Worm (Caenorhabditis elegans) whole organism, L2 larva: ENCODE results near the gene C18H7.7.

Experiments used
- C34F6.9 ChIP-seq: fragments of 150-350 bp; optimal IDR thresholded peaks from 2 replicates; lab custom pipeline; 2014; ENCODE audit warnings: missing biosample characterization, missing genetic modification characterization
- F13H6.1 ChIP-seq: sonication (generic microtip); optimal IDR thresholded peaks from 2 replicates; lab custom pipeline; 2016; ENCODE audit warnings: missing genetic modification characterization, missing compliant biosample characterization
- R02D3.7 ChIP-seq: fragments of 150-350 bp; optimal IDR thresholded peaks from 2 replicates; lab custom pipeline; 2014; ENCODE audit warnings: missing biosample characterization, missing genetic modification characterization
- ZK546.5 ChIP-seq: sonication (generic microtip); optimal IDR thresholded peaks from 2 replicates; lab custom pipeline; 2017; ENCODE audit warnings: missing biosample characterization, missing genetic modification characterization
- alr-1 ChIP-seq: fragments of 150-350 bp; optimal IDR thresholded peaks from 2 replicates; lab custom pipeline; 2014; ENCODE audit warnings: missing biosample characterization, missing genetic modification characterization
- aly-2 ChIP-seq: fragments of 150-350 bp; optimal IDR thresholded peaks from 2 replicates; lab custom pipeline; 2014; ENCODE audit warnings: missing biosample characterization, missing genetic modification characterization
- ama-1 ChIP-seq: fragments of 150-350 bp; optimal IDR thresholded peaks from 2 replicates; lab custom pipeline; 2018; ENCODE audit warnings: inconsistent platforms
- blmp-1 ChIP-seq: sonication (generic microtip); optimal IDR thresholded peaks from 2 replicates; lab custom pipeline; 2017; ENCODE audit warnings: missing genetic modification characterization, mild to moderate bottlenecking, missing compliant biosample characterization, antibody characterized with exemption, moderate library complexity; ENCODE audit not compliant: insufficient read depth
- ceh-82 ChIP-seq: fragments of 150-350 bp; optimal IDR thresholded peaks from 2 replicates; lab custom pipeline; 2014; ENCODE audit warnings: missing biosample characterization, missing genetic modification characterization
- crh-2 ChIP-seq: sonication (generic microtip); optimal IDR thresholded peaks from 2 replicates; lab custom pipeline; 2017; ENCODE audit warnings: missing biosample characterization, missing genetic modification characterization
- dmd-4 ChIP-seq: sonication (generic microtip); optimal IDR thresholded peaks from 2 replicates; lab custom pipeline; 2017; ENCODE audit warnings: missing biosample characterization, missing genetic modification characterization
- egl-27 ChIP-seq: sonication (generic microtip); optimal IDR thresholded peaks from 3 replicates; lab custom pipeline; 2017; ENCODE audit warnings: missing biosample characterization, missing genetic modification reagents, missing genetic modification characterization
- elt-1 ChIP-seq: fragments of 150-350 bp; optimal IDR thresholded peaks from 2 replicates; lab custom pipeline; 2014; ENCODE audit warnings: missing biosample characterization, missing genetic modification characterization
- elt-3 ChIP-seq: sonication (generic microtip); optimal IDR thresholded peaks from 2 replicates; lab custom pipeline; 2017; ENCODE audit warnings: missing biosample characterization, missing genetic modification characterization
- fos-1 ChIP-seq: fragments of 150-350 bp; optimal IDR thresholded peaks from 2 replicates; lab custom pipeline; 2014; ENCODE audit warnings: missing biosample characterization, missing genetic modification characterization
- lin-11 ChIP-seq: fragments of 150-350 bp; sonication (generic microtip); optimal IDR thresholded peaks from 2 replicates; lab custom pipeline; 2014; ENCODE audit warnings: missing biosample characterization, missing genetic modification characterization, inconsistent platforms, mixed read lengths
- lin-39 ChIP-seq: fragments of 150-350 bp; optimal IDR thresholded peaks from 2 replicates; lab custom pipeline; 2014; ENCODE audit warnings: missing biosample characterization, missing genetic modification reagents, missing genetic modification characterization
- mab-5 ChIP-seq: fragments of 150-350 bp; optimal IDR thresholded peaks from 2 replicates; lab custom pipeline; 2014; ENCODE audit warnings: missing biosample characterization, missing genetic modification characterization
- mbf-1 ChIP-seq: sonication (generic microtip); optimal IDR thresholded peaks from 2 replicates; lab custom pipeline; 2017; ENCODE audit warnings: missing biosample characterization, missing genetic modification characterization
- nhr-10 ChIP-seq: sonication (generic microtip); optimal IDR thresholded peaks from 2 replicates; lab custom pipeline; 2017; ENCODE audit warnings: missing biosample characterization, missing genetic modification characterization
- nhr-11 ChIP-seq: fragments of 150-350 bp; optimal IDR thresholded peaks from 2 replicates; lab custom pipeline; 2014; ENCODE audit warnings: missing biosample characterization, missing genetic modification characterization
- nhr-129 ChIP-seq: fragments of 150-350 bp; optimal IDR thresholded peaks from 2 replicates; lab custom pipeline; 2014; ENCODE audit warnings: missing biosample characterization, missing genetic modification characterization
- nhr-23 ChIP-seq: fragments of 150-350 bp; optimal IDR thresholded peaks from 2 replicates; lab custom pipeline; 2014; ENCODE audit warnings: missing biosample characterization, missing genetic modification reagents, missing genetic modification characterization
- nhr-25 ChIP-seq: fragments of 150-350 bp; sonication (generic microtip); optimal IDR thresholded peaks from 3 replicates; lab custom pipeline; 2014; ENCODE audit warnings: missing biosample characterization, missing genetic modification characterization
- nhr-6 ChIP-seq: fragments of 150-350 bp; optimal IDR thresholded peaks from 2 replicates; lab custom pipeline; 2014; ENCODE audit warnings: missing biosample characterization, missing genetic modification characterization
- nhr-77 ChIP-seq: fragments of 150-350 bp; optimal IDR thresholded peaks from 2 replicates; lab custom pipeline; 2014; ENCODE audit warnings: missing biosample characterization, missing genetic modification characterization
- peb-1 ChIP-seq: fragments of 150-350 bp; optimal IDR thresholded peaks from 2 replicates; lab custom pipeline; 2014; ENCODE audit warnings: missing biosample characterization, missing genetic modification characterization
- sem-4 ChIP-seq: fragments of 150-350 bp; optimal IDR thresholded peaks from 2 replicates; lab custom pipeline; 2014; ENCODE audit warnings: missing biosample characterization, missing genetic modification reagents, missing genetic modification characterization
- sma-9 ChIP-seq, 2 experiments: fragments of 150-350 bp in 1 of 2; sonication (generic microtip) in 1 of 2; optimal IDR thresholded peaks; 2 replicates each; lab custom pipeline; 2014 to 2016; ENCODE audit warnings: missing genetic modification characterization in 2 of 2, mild to moderate bottlenecking in 1 of 2, missing biosample characterization in 1 of 2, missing compliant biosample characterization in 1 of 2, missing genetic modification reagents in 1 of 2, moderate library complexity in 1 of 2
- snpc-4 ChIP-seq: fragments of 150-350 bp; optimal IDR thresholded peaks from 2 replicates; lab custom pipeline; 2014; ENCODE audit warnings: missing biosample characterization, missing genetic modification characterization
- unc-39 ChIP-seq: fragments of 150-350 bp; optimal IDR thresholded peaks from 2 replicates; lab custom pipeline; 2014; ENCODE audit warnings: missing biosample characterization, missing genetic modification characterization
- unc-55 ChIP-seq: fragments of 150-350 bp; sonication (generic microtip); optimal IDR thresholded peaks from 3 replicates; lab custom pipeline; 2014; ENCODE audit warnings: missing biosample characterization, missing genetic modification reagents, missing genetic modification characterization
- zag-1 ChIP-seq: fragments of 150-350 bp; optimal IDR thresholded peaks from 2 replicates; lab custom pipeline; 2014; ENCODE audit warnings: missing biosample characterization, missing genetic modification characterization
- ztf-1 ChIP-seq: fragments of 200-800 bp; sonication (Bioruptor generic); conservative IDR thresholded peaks from 2 replicates; pipeline ENCODE4 v1.3.6; 2022; ENCODE audit warnings: missing genetic modification characterization, missing compliant biosample characterization

C18H7.7 gene

DNA sequence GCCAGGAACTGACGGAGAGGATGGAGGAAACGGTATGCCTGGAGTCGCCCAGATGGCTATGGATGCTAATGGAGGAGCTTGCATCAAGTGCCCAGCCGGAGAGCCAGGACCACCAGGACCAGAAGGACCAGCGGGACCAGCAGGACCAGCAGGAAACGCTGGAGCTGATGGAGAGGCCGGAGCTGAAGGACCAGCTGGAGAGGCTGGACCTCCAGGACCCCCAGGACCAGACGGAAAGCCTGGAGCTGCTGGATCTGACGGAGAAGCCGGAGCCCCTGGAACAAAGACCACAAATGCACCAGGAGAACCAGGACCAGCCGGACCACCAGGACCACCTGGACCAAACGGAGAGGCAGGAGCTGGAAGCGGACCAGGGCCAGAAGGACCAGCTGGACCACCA, 8.6 kb upstream of the C18H7.7 start:
- TF ChIP-seq lin-11 (tag; lab: Kevin White, UChicago) (no peak), unc-39 (tag; lab: Kevin White, UChicago) (no peak), snpc-4 (tag; lab: Kevin White, UChicago) (no peak), peb-1 (tag; lab: Kevin White, UChicago) (no peak), nhr-23 (tag; lab: Kevin White, UChicago) (no peak), nhr-11 (tag; lab: Kevin White, UChicago) (no peak), nhr-77 (tag; lab: Kevin White, UChicago) (no peak), F13H6.1 (no peak)

DNA sequence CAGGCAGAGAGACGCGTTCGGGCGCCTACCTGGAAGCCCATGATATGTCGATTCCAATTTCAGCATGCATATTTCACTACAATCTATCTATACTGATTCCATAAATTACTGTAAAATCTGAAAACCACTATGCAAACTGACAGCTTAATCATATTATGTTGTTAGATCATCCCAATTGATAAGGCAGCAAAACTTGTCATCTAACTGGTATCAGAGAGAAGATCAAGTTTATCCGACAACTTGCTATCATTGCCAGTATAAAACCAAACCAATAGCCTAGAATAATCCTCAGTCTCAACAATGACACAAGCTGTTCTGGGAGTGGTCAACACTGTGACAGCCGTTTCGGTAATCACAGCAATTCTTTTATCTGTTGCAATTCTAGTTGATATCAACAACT, 8.0 kb upstream of the C18H7.7 start, which contains the start of gene col-102:
Gene col-102, plus strand, starts transcription at position 301 of the 400 bp plus-strand sequence.
- TF ChIP-seq ceh-82 (tag; lab: Kevin White, UChicago): no peak
- TF ChIP-seq nhr-6 (tag; lab: Kevin White, UChicago): no peak
- TF ChIP-seq F13H6.1: no peak
- TF ChIP-seq mab-5 (tag; lab: Kevin White, UChicago): no peak
- TF ChIP-seq unc-39 (tag; lab: Kevin White, UChicago): no peak
- no peak for TF ChIP-seq aly-2
- TF ChIP-seq lin-39 (tag; lab: Kevin White, UChicago): no peak
- no peak for TF ChIP-seq sem-4 (tag; lab: Kevin White, UChicago)
- no peak for TF ChIP-seq ztf-1 (GFP tag; lab: Robert Waterston, UW)
- TF ChIP-seq sma-9 (GFP tag; optimal IDR thresholded peaks at IDR 0.05; lab: Kevin White, UChicago): no peak
- no peak for TF ChIP-seq sma-9 (tag; optimal IDR thresholded peaks at IDR 0.05; lab: Kevin White, UChicago)
- TF ChIP-seq crh-2 (tag; lab: Kevin White, UChicago): no peak
- TF ChIP-seq unc-55: no peak
- TF ChIP-seq ZK546.5: no peak
- no peak for TF ChIP-seq fos-1 (tag; lab: Kevin White, UChicago)

DNA sequence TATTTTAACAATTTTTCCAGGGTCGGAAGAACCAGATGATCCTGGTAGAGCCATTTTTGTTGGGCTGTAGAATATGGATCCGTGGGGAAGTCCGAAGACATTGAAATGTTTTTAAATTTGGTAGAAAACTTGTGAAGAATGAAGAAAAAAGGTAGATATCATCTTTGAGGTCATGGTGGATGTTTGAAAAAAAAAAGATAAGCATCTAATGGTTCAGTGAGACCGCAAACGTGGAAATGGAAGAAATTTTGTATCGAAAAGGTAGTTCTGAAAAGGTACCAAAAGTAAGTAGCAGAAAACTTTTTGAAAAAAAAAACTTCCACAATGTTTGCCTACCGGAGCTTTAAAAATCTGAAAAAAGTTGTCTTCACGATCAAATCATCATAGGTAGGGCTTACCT, 7.4 kb upstream of the C18H7.7 start, which contains the start of gene prmt-4:
Gene prmt-4, minus strand, starts transcription at position 101 of the 400 bp plus-strand sequence.
- TF ChIP-seq nhr-129 (tag; lab: Kevin White, UChicago): no peak
- TF ChIP-seq R02D3.7: no peak
- TF ChIP-seq lin-39 (tag; lab: Kevin White, UChicago): no peak
- TF ChIP-seq blmp-1 (tag; lab: Kevin White, UChicago): no peak
- TF ChIP-seq nhr-77 (tag; lab: Kevin White, UChicago): no peak
- no peak for TF ChIP-seq dmd-4 (tag; lab: Kevin White, UChicago)
- no peak for TF ChIP-seq sma-9 (GFP tag; optimal IDR thresholded peaks at IDR 0.05; lab: Kevin White, UChicago)
- TF ChIP-seq sma-9 (tag; optimal IDR thresholded peaks at IDR 0.05; lab: Kevin White, UChicago): no peak
- TF ChIP-seq alr-1 (tag; lab: Kevin White, UChicago): no peak
- TF ChIP-seq lin-11 (tag; lab: Kevin White, UChicago): no peak
- no peak for TF ChIP-seq aly-2
- no peak for TF ChIP-seq nhr-10 (tag; lab: Kevin White, UChicago)
- no peak for TF ChIP-seq egl-27 (tag; lab: Kevin White, UChicago)
- TF ChIP-seq ama-1 (lab: Kevin White, UChicago): no peak
- TF ChIP-seq C34F6.9 (tag; lab: Kevin White, UChicago): no peak

DNA sequence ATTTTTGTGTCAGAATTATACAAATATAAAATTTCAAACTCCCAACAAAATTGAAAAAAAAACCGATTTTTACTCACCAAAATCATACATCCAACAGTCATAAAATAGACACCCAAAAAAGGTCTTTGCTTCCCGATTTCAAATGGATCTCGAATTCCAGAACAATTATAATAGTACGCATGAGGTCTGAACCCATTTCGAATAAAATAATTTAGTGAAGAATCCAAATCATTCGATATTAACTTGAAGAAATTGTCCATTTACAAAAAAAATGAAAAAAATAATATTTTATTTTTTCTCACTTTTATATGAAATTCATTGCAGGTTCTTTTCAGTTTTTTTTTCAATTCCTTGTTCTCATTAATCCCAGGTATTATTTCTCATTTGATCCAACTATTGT, 5.4 kb upstream of the C18H7.7 start, which contains the start of gene srt-59:
Gene srt-59, minus strand, starts transcription at position 101 of the 400 bp plus-strand sequence.
- TF ChIP-seq nhr-129 (tag; lab: Kevin White, UChicago) (no peak), nhr-10 (tag; lab: Kevin White, UChicago) (no peak), nhr-23 (tag; lab: Kevin White, UChicago) (no peak), ZK546.5 (no peak), lin-11 (tag; lab: Kevin White, UChicago) (no peak), zag-1 (no peak), nhr-77 (tag; lab: Kevin White, UChicago) (no peak), mbf-1 (tag; lab: Kevin White, UChicago) (no peak)

DNA sequence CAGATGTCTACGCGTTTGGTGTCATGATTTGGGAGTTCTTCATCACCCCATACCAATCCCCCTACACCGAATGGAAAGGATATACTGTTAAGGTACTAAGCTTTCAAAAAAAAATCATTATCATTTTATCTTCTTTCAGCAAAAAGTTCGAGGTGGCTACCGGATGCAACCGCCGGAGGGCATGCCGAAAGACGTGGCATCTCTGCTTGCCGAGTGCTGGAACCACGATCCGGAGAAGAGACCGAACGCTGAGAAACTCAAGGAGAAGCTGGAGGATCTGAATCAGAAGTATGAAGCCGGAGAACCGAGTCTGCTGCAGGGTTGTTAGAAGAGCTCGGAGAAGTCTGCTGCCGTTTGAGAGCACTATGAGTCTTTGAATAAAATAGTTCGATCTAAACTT, 1.4 kb downstream of the C18H7.7 start:
- TF ChIP-seq elt-3 (tag; lab: Kevin White, UChicago): no peak
- TF ChIP-seq fos-1 (tag; lab: Kevin White, UChicago): no peak
- no peak for TF ChIP-seq nhr-25 (tag; lab: Kevin White, UChicago)
- TF ChIP-seq peb-1 (tag; lab: Kevin White, UChicago): no peak
- TF ChIP-seq blmp-1 (tag; lab: Kevin White, UChicago): no peak
- TF ChIP-seq nhr-6 (tag; lab: Kevin White, UChicago): no peak
- no peak for TF ChIP-seq ceh-82 (tag; lab: Kevin White, UChicago)
- no peak for TF ChIP-seq mab-5 (tag; lab: Kevin White, UChicago)
- TF ChIP-seq sem-4 (tag; lab: Kevin White, UChicago): no peak
- TF ChIP-seq egl-27 (tag; lab: Kevin White, UChicago): no peak
- TF ChIP-seq alr-1 (tag; lab: Kevin White, UChicago): no peak
- TF ChIP-seq elt-1: no peak
